Worm (Caenorhabditis elegans): ENCODE measurements around the gene C49C8.6.

- TF ChIP-seq pqm-1 (tag; optimal IDR thresholded peaks at IDR 0.05) = no peak
- no peak for TF ChIP-seq fkh-10 (GFP tag; optimal IDR thresholded peaks at IDR 0.05)
- TF ChIP-seq hlh-8 (tag; optimal IDR thresholded peaks at IDR 0.05) = no peak
- TF ChIP-seq eyg-1 (tag; optimal IDR thresholded peaks at IDR 0.05) = no peak
- no peak for TF ChIP-seq ets-4 (tag; optimal IDR thresholded peaks at IDR 0.05)
- TF ChIP-seq pha-4 (tag; optimal IDR thresholded peaks at IDR 0.05) = no peak
- no peak for TF ChIP-seq che-1 (tag; optimal IDR thresholded peaks at IDR 0.05)
These were observed 43.3 kb downstream of the C49C8.6 start, which contains the start of gene cyp-33E3 for ce11 chrIV:8614680-8615079.

Measured in whole organism, late embryonic.